Fruit fly (Drosophila melanogaster): ENCODE results near the gene PGRP-SB1.

PGRP-SB1 gene

DNA sequence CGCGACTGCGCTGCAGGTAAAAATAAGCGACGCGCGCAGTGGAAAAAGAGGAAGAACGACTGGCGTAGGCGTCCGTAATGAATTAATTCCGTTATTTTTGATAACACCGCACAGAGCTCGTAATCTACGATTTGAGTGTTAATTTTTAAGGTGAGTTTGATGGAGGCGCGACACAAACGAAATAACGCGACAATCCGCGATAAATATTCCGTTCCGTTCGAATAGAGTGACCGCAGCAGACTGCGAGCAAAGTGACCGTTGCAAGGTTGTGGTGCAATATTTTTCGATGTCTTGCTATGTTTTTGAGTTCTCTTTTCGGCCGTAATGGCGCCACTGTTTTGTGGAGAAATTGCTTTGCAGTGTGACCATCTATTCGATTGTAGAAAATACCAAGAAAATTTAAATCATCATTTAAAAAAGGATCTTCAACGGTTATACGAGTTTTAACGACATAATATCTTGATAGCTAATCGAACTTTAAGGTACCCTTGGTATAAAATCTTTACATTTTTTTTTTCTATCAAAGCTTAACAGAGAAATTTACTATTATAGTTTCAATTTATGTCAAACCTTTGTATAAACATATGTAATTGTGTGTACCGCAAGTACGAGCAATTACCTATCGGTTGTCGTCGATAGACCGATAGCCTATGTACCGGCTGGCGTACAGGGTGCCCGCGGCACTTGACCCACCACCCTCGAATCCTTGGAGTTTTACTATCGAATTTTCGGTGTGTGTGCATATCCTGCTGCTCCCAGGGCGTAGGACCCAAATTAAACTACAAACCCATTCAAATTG is 16.2 kb downstream of the PGRP-SB1 start, which contains the start of the genes CG43954, Lasp and Dab:
TSS of gene CG43954 (minus strand) at position 248 of the 799 bp plus-strand sequence.
TSS of gene Lasp (minus strand) at position 248 of the 799 bp plus-strand sequence.
TSS of gene Dab (plus strand) at position 697 of the 799 bp plus-strand sequence.
- peak; percentile 95 to 96 for TF ChIP-seq CTCF (optimal IDR thresholded peaks at IDR 0.05)
- no peak for TF ChIP-seq CG8478 (optimal IDR thresholded peaks at IDR 0.05)

DNA sequence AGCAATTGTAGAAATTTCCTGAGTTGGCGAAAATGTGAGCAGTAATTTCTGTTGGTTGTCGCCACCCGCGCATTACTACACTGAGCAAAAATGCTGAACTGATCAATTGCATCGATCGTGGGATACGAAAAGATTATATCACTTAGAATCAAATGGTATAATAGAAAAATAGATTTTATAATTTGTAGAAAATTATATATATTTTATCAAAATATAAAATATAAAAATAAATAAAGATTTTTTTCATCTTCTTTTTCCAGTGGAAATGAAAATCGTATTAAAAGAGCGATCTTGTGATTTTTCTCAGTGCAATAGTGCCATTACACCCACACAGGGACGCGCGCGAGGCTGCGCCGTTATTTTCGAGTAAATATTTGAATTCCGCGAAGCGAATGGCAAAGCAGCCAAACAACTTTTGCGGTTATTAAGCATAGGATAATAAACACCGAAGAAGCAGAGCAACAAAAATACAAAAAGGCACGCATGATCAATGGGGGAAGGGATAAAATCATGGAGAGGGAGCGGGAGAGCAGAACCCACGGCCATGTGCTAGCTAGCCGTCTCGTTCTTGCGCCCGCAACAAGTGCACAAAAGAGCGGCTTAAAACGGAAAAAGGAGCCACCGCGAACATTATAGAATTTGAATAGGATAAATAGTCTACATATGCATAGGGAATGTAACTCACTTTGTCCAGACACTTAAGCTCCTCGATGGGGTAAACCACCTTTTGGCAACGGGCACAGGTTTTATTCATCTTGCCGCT is 17.4 kb downstream of the PGRP-SB1 start:
- no peak for TF ChIP-seq CTCF (optimal IDR thresholded peaks at IDR 0.05)
- no peak for TF ChIP-seq CG8478 (optimal IDR thresholded peaks at IDR 0.05)

DNA sequence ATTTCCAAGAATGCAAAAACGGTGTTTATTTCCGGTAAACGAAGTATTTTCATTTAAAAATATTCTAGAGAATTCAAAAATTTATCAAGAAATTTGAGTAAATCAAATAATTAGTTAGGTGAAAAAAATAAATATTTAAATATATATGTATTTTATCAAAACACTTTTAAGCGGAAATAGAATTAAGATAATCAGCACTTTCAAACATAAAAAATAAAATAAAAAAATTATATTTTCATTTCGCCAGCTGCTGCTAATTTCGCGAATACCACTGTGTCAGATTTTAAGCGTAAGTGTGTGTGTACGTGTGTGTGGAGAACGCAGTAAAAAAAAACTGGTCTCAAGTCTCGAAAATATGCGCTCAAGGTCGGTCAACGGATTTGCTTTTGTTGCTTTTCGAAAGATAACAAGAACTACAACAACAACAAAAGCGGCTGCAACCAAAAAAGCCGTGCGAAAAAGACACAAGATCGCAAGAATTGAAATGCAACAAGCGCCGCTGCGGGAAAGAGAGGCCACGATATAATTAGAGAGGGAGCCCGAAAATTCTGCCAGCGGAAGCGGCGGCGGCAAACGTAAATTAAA is 18.0 kb downstream of the PGRP-SB1 start:
- TF ChIP-seq CTCF (optimal IDR thresholded peaks at IDR 0.05) = no peak
- no peak for TF ChIP-seq CG8478 (optimal IDR thresholded peaks at IDR 0.05)

DNA sequence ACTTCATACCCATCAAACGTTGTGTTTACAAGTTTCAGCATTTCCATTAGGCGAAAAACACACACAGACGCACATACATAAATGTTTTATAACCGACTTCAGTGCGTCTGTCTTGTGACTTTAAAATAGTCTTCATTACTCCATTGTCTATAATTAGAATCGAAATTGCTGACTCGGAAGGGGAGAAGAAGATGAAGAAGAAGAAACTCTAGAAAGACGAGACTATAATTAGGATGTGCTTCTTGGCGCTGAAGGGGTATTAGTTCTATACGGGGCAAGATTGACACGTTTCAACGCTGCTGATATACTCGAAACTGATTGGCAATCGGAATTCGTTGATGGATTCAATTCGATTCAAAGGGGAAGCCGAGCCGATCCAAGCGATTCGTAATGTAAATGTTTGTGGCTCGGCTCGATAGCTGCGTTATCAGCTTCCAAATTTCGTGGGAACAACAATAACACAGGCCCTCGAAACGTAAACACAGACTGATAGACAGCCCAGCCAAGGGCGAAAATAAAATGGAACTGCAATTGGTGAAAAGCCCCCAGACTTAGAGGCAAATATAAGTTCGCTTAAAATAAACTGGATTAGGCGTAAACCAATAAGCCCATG is 18.9 kb downstream of the PGRP-SB1 start:
- TF ChIP-seq CG8478 (optimal IDR thresholded peaks at IDR 0.05) (no peak), CTCF (optimal IDR thresholded peaks at IDR 0.05) (no peak)

DNA sequence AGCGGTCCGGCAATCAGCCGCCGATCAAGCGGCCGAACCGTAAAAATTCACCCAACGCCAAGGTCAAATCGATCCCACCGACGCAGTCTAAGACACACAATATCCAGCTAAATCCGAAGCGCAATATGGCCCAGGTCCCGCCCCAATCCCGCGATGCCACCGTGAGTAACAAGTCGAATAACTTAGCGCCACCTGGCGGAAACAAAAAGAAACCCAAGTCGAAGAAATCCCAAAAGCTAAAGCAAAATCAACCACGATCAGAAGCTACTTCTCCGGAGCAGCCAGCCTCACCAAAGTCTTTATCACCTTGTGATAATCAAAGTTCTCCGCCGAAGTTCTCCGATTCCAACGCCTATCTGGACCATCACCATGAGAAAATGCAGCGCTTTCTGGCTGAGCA is 22.2 kb downstream of the PGRP-SB1 start:
- TF ChIP-seq CTCF (optimal IDR thresholded peaks at IDR 0.05) = peak; percentile 62 to 70
- no peak for TF ChIP-seq CG8478 (optimal IDR thresholded peaks at IDR 0.05)

DNA sequence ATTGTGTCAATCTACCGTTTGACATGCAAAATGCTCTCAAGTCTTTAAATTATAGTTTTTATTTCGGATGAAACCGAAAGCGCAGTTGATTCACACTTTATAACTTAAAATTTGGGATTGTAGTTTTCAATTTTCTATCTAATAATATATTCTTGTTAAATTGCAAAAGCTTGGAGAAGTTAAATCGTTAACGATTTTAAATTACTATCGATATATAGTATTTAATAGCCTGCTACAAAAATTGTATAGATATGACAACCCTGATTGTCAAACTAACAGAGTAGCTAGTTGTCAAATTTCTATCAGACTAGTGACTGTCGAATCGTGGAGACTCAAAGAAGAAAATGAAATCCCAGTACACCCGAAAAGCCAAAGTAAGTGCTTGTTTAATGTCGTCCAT is 23.1 kb downstream of the PGRP-SB1 start, which contains the start of gene CG9692:
TSS of gene CG9692 (plus strand) at position 301 of the 400 bp plus-strand sequence.
- TF ChIP-seq CG8478 (optimal IDR thresholded peaks at IDR 0.05) (no peak), CTCF (optimal IDR thresholded peaks at IDR 0.05) (no peak)

DNA sequence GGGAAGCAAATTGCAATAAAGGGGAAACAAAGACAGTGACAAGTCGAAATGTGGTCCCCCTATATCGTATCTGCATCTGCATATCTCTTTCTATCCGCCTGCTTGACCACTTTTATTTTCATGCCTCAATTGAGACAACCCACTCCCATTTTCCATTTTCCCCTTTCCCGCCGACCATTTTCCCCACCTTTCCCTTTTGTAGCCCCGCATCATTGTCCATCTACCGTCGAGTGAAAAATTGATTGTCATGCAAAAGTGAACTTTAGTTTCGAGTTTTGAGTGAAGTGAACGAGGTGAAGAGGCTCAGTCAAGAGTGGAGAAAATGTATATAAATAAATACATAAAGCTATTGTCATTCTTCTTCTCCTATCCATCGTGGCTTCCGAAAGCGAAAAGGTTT is 23.5 kb downstream of the PGRP-SB1 start:
- no peak for TF ChIP-seq CG8478 (optimal IDR thresholded peaks at IDR 0.05)
- no peak for TF ChIP-seq CTCF (optimal IDR thresholded peaks at IDR 0.05)

DNA sequence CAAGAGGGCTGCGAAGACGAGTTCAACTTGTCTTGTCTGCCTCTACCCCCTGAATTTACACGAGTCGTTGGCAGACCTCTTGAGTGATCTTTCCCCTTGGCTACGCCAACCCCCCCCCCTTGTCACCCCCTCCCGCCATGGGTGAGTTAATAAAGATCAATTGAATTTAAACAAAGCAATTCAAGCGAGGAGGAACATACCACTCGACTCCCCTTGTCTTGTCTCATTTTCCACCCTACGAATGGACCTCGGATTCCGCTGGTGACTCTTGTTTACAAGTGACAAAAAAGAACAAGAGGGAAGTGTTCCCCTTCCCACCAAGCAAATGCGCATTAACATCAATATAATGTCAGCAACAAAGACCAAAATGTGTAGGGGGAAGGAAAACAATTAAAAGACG is 24.9 kb downstream of the PGRP-SB1 start:
- TF ChIP-seq CG8478 (optimal IDR thresholded peaks at IDR 0.05) (no peak), CTCF (optimal IDR thresholded peaks at IDR 0.05) (no peak)

DNA sequence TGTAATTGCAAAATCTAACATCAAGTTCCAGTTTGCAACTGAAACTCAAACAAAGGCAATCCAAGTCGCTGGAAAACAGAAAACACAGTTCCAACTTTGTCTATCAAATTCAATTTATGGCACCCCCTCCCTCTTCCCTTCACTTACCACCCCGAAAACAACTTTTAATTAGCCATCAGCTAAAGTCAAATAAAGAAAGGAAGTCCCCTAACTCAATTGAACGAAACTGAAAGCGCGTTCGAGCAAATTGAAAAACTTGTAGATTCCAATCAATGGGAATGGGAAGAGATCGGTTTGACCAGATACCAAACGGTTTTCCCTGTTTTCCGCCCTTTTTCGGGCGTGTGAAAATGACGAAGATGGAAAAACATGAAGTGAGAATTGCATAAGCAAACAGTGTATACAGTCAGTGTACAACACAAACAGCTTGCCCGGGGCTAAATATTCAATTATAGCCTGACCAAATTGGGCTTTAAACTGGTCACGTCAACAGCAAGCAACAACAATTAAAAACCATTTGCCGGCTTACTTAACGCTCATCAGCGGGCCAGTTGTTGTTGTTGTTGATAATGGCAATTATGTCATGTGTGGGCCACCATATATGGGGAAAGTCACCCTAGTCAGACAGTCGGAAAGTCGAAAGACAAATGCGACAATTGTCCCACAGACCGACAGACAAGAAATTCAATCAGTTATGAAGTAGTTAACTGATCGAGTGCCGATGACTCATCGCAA is 28.3 kb downstream of the PGRP-SB1 start:
- TF ChIP-seq CTCF (optimal IDR thresholded peaks at IDR 0.05) = no peak
- TF ChIP-seq CG8478 (optimal IDR thresholded peaks at IDR 0.05) = no peak

DNA sequence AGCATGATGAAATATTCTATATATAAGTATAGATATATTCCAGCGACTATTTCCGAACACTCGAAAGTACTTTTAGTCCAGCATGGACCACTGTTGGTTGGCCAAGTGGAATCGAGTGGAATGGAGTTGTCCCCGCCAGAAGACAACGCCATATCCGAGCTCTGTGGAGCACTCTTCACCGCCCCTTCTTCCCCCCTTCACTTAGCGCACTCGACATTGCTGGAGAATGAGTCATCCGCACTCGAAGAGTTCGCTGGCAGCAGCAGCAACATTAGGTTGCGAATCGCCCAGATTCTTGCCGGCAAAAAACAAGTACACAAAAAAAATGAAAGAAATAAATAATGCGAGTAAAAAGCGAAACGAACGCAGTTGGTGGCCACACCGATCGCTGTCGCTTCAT is 29.7 kb downstream of the PGRP-SB1 start:
- TF ChIP-seq CG8478 (optimal IDR thresholded peaks at IDR 0.05) (no peak), CTCF (optimal IDR thresholded peaks at IDR 0.05) (no peak)

DNA sequence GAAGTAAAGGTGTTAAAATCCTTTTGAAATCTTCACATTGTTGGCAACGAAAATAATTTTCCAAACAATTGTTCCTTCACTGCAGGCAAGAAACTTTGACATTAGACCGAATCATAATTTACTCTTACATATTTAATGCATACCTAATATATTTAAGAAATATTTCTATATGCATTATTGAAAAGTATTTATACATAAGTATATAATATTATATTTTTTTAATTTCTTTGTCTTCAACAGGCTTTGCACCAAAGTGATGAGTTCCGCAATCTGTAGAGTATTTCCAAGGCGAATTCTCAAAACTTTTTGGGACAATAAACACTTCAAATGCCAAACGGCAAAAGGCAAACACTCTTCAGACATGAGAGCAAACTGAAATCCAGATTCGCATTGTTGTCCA is 30.7 kb downstream of the PGRP-SB1 start:
- TF ChIP-seq CG8478 (optimal IDR thresholded peaks at IDR 0.05) (no peak), CTCF (optimal IDR thresholded peaks at IDR 0.05) (no peak)

DNA sequence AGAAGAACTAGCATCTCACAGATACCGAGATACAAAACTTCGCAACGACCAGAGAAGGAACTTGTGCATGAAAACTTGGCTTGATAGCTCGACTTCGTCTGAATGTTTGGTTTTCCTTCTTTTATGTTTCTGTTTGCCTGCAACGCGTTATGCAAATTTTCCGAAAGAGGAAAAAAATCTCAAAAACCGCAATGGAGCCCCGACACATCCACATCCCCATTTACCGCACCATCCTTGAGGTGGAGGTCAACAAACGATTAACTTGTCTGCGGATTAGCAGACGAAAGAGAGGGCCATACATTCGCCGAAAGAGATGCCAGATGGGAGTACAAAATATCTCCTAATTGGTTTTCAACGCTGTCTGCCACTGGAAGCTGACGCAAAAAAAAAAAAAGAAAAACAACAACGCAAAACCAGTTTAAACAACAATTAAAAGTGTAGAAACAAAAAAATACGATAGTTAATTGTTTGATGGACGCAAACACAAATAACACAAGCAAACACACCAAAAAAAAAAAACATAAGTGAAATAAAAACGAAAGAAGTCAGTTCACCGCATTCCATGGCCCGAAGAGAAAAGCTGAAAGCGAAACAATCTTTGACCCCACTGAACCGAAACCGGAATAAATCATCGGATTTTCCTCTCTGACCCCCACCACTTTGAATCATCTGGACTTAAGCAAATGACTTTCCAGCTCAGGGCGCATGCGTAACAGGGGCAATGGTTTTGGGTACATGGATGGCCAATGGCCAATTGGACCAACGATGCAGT is 32.5 kb downstream of the PGRP-SB1 start:
- TF ChIP-seq CTCF (optimal IDR thresholded peaks at IDR 0.05) = no peak
- TF ChIP-seq CG8478 (optimal IDR thresholded peaks at IDR 0.05) = no peak

DNA sequence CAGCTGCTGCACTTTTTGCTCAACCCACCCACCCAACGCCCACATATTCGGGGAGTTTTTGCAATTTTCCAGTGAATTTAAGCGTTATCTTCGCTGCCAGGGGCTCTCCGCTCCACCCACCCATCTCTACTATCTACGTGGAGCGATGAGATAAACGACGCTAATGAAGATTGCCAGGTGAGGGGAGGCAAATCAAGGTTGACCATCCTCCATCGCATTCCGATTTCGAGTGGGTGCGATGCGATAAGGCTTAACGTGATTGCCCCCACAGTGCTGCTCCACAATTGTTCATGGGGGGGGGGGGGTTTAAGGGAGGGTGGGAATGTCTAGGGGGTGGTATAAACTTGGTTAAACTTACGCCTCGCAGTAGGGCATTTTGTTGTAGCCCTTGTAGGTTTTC is 33.9 kb downstream of the PGRP-SB1 start:
- TF ChIP-seq CG8478 (optimal IDR thresholded peaks at IDR 0.05) = no peak
- no peak for TF ChIP-seq CTCF (optimal IDR thresholded peaks at IDR 0.05)

DNA sequence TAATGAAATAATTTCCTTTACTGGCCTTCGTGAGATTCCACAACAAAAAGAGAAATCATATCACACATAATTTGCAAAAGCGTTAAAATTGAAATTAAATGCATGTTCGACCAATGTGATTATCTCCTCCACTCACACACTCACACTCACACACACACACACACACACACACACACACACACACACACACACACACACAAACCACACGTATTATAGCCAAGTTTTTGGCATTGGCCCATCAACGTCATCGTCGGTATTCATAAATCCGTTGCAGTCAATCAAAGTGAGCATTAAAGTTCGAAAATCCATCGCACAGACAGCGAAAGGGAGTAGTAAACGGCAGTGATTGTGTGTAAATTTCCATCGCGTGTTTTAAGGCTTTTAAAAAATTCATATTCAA is 37.7 kb downstream of the PGRP-SB1 start:
- TF ChIP-seq CG8478 (optimal IDR thresholded peaks at IDR 0.05) (no peak), CTCF (optimal IDR thresholded peaks at IDR 0.05) (no peak)
